Fruit fly (Drosophila melanogaster): ENCODE data around the gene Diedel3.

DNA sequence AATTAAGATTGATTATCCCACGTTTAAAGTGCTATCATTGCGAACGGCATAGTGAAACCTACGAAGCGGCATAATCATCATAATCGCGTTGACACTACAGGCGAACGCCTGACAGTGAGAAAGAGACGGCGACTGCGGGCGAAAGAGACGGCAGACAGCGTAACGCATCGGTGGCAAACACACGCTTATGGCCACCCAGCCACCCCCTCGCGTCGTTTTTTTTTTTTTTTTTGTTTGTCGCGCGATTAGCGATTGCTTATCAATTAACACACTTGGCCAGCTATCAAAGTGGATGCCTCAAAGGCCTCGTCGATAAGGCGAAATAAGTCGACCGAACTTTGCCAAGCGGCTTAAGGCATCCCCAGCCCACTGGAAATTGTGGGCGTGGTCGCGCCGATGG, 23.6 kb downstream of the Diedel3 start:
- TF ChIP-seq Hmx (GFP tag; optimal IDR thresholded peaks at IDR 0.05) (no peak), C15 (GFP tag; IDR thresholded peaks at IDR 0.05) (no peak), Aef1 (GFP tag; IDR thresholded peaks at IDR 0.05) (no peak), CG8290 (GFP tag; optimal IDR thresholded peaks at IDR 0.05) (no peak), CG8290 (tag; optimal IDR thresholded peaks at IDR 0.05) (no peak), CG32532 (GFP tag; IDR thresholded peaks at IDR 0.05) (no peak)
